Worm (Caenorhabditis elegans) whole organism, L4/young adult: ENCODE measurements around the gene C35B1.5.

Experiments used
- W03F9.2 ChIP-seq: fragments of 150-350 bp; optimal IDR thresholded peaks from 2 replicates; lab custom pipeline; 2014; ENCODE audit warnings: missing biosample characterization, missing genetic modification characterization
- dao-5 ChIP-seq: sonication (generic microtip); optimal IDR thresholded peaks from 2 replicates; lab custom pipeline; 2016; ENCODE audit warnings: missing genotype, missing genetic modification characterization, moderate library complexity, missing compliant biosample characterization
- him-1 ChIP-seq: sonication (generic microtip); optimal IDR thresholded peaks from 2 replicates; lab custom pipeline; 2016; ENCODE audit warnings: missing genotype, missing genetic modification reagents, missing genetic modification characterization, missing compliant biosample characterization

The C35B1.5 gene

DNA sequence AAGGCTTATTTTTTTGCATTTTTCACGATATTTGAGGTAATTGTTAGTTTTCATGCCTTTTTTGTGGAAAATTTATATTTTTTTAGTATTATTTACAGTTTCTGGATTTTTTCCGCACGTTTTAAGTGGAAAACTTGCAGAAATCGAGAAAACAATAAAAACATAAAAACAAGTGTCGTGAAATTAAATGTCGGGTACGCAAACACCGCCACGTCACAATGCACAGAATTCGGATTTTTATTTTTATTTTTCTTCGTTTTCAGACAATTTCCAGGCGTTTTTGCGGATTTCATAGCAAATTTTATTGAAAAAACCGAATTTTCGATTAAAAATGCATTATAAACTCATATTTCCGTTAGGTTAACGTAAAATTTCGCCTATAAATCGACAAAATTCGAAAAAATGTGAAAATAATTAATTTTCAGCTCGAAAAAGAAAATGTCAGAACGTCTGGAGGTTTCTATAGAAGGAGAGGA, 1.8 kb upstream of the C35B1.5 start, which contains the start of gene C35B1.2:
C35B1.2 (plus strand) TSS at position 426 of the 476 bp plus-strand sequence.
- peak; percentile 23 for TF ChIP-seq W03F9.2
- no peak for TF ChIP-seq dao-5 (tag; lab: Kevin White, UChicago)
- no peak for TF ChIP-seq him-1 (tag; lab: Kevin White, UChicago)

DNA sequence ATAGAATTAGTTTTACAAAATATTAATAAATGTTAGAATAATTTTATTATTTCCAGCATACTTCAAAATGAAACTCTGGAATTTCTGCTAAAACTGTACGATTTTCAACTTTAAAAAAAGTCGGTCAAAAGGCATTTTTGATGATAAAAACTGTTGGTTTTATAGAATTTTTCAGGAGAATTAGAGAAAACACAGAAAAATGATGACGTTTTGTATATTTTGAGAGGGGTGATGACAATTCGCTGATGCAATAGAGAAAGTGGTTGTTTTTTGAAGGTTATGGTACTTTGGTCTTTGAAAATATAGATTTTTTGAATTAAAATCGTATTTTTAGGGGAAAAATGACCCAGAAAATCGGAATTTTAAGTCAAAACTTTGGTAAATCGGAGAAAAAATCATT, 1.0 kb upstream of the C35B1.5 start:
- TF ChIP-seq him-1 (tag; lab: Kevin White, UChicago): no peak
- TF ChIP-seq W03F9.2: peak; percentile 2

ce11 chrIV:4083094-4083493, 915 bp downstream of the C35B1.5 start:
- no peak for TF ChIP-seq dao-5 (tag; lab: Kevin White, UChicago)
- no peak for TF ChIP-seq him-1 (tag; lab: Kevin White, UChicago)
- no peak for TF ChIP-seq W03F9.2

ce11 chrIV:4082599-4082998, 1.4 kb downstream of the C35B1.5 start:
- no peak for TF ChIP-seq W03F9.2
- no peak for TF ChIP-seq him-1 (tag; lab: Kevin White, UChicago)
- no peak for TF ChIP-seq dao-5 (tag; lab: Kevin White, UChicago)

ce11 chrIV:4080846-4081245, 3.2 kb downstream of the C35B1.5 start, which contains the start of the genes C35B1.9 and C35B1.3:
C35B1.9 (minus strand) TSS chrIV:4080946.
C35B1.3 (plus strand) TSS chrIV:4081151.
- TF ChIP-seq W03F9.2: no peak
- no peak for TF ChIP-seq dao-5 (tag; lab: Kevin White, UChicago)
- no peak for TF ChIP-seq him-1 (tag; lab: Kevin White, UChicago)

ce11 chrIV:4079514-4079913, 4.5 kb downstream of the C35B1.5 start, which contains the start of gene C35B1.4:
C35B1.4 (plus strand) TSS chrIV:4079814.
- no peak for TF ChIP-seq him-1 (tag; lab: Kevin White, UChicago)
- no peak for TF ChIP-seq dao-5 (tag; lab: Kevin White, UChicago)
- TF ChIP-seq W03F9.2: no peak

- TF ChIP-seq him-1 (tag; lab: Kevin White, UChicago): no peak
Measured at ce11 chrIV:4078901-4079300, 5.1 kb downstream of the C35B1.5 start, which contains the start of gene C35B1.8. C35B1.8 (minus strand) TSS chrIV:4079001.

DNA sequence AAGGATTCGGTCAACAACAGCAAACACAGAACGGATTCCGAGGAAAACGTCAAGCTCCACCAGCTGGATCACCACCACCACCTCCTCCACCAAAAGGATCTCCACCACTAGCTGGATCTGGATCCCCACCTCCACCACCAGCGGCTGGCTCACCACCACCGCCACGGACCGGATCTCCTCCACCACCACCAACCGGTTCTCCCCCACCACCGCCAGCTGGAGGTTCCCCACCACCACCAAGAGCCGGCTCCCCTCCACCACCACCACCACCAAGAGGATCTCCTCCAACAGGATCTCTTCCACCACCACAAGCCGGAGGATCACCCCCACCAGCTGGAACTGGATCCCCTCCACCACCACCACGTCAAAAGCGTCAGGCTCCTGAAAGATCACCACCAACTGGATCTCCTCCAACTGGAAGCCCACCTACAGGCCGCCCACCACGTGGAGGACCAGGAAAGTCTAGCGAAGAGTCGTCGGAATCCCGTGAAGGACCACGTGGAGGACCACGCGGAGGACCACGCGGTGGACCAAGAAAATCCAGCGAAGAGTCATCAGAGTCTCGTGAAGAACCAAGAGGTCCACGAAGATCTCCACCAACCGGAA, 7.2 kb downstream of the C35B1.5 start:
- TF ChIP-seq dao-5 (tag; lab: Kevin White, UChicago) (no peak), W03F9.2 (no peak), him-1 (tag; lab: Kevin White, UChicago) (no peak)

ce11 chrIV:4074610-4075009, 9.4 kb downstream of the C35B1.5 start, which contains the start of gene W03D2.9:
W03D2.9 (minus strand) TSS chrIV:4074710.
- no peak for TF ChIP-seq W03F9.2
- TF ChIP-seq dao-5 (tag; lab: Kevin White, UChicago): no peak
- TF ChIP-seq him-1 (tag; lab: Kevin White, UChicago): no peak

ce11 chrIV:4072027-4072426, 12.0 kb downstream of the C35B1.5 start, which contains the start of gene pqn-75:
pqn-75 (plus strand) TSS chrIV:4072327.
- TF ChIP-seq him-1 (tag; lab: Kevin White, UChicago): no peak
- TF ChIP-seq W03F9.2: no peak
- no peak for TF ChIP-seq dao-5 (tag; lab: Kevin White, UChicago)

DNA sequence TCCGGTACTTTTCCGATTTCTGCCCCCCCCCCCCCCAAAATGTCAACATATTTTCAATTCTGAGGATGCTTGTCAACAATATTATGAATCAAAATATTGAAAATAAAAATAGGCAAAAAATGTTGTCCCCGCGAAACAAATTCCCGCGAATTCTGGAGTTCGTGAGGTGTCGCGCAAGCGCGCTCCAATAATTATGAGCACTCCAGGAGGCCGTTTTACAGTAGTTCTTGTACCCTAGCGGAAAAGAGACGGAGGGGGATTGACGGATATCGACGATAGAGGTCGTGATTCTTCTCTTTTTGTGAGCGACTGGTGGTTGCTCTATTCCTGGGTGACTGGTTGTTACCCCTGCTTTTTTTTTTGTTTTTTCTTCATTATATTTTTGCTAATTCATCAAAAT, 13.2 kb downstream of the C35B1.5 start:
- no peak for TF ChIP-seq him-1 (tag; lab: Kevin White, UChicago)
- no peak for TF ChIP-seq dao-5 (tag; lab: Kevin White, UChicago)
- TF ChIP-seq W03F9.2: no peak

ce11 chrIV:4068480-4068879, 15.5 kb downstream of the C35B1.5 start, which contains the start of gene fbxb-55:
fbxb-55 (plus strand) TSS chrIV:4068780.
- TF ChIP-seq dao-5 (tag; lab: Kevin White, UChicago) (no peak), him-1 (tag; lab: Kevin White, UChicago) (no peak), W03F9.2 (no peak)

DNA sequence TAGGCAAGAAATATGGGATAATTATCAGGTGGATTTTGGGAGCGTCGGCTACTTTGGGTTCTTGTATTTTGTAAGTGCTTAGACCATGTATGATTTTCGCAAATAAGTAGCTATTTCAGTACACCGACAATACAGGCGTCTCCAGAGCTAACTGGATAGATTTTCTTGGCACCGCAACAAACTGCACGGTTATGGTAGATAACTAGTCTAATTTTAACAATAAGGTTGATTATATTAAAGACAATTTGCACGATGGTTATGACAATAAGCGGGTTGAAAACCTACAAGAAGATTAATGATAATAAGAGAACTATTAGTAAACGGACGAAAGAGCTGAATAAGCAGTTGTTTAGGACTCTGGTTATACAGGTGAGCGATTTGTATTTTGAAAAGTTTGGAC, 16.7 kb downstream of the C35B1.5 start:
- TF ChIP-seq him-1 (tag; lab: Kevin White, UChicago) (no peak), dao-5 (tag; lab: Kevin White, UChicago) (no peak), W03F9.2 (no peak)

DNA sequence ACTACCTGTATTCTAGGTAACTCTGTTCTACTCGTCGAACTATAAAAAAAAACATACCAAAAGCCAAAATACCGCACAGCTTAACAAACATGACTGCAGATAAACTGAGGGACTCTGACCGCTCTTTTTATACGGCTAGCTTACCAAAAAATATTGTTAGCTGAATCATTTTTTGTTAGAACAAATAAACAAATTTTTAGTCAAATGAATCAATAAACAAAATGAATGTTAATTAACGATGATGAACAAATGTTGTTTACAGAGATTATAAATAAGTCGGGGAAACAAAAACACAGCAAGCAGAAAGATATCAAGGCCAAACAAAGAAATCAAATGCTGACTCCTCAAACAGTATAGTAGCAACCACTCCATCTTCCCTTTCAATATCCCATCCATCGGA, 20.4 kb downstream of the C35B1.5 start, which contains the start of gene ilys-6:
ilys-6 (minus strand) TSS at position 101 of the 400 bp plus-strand sequence.
- no peak for TF ChIP-seq dao-5 (tag; lab: Kevin White, UChicago)
- no peak for TF ChIP-seq him-1 (tag; lab: Kevin White, UChicago)
- no peak for TF ChIP-seq W03F9.2
